Fruit fly (Drosophila melanogaster) whole organism, pupa: Measurements from ENCODE around the gene CG32483.
A peak's percentile ranks its signal among the peaks of the same experiment; 100 is the strongest.

Source experiments
- CG10348 ChIP-seq: fragments of 200-800 bp; sonication (Bioruptor generic); IDR thresholded peaks from 2 replicates; pipeline ENCODE4 v1.3.6; 2022; ENCODE audit warnings: missing biosample characterization, missing genetic modification characterization
- CG13204 ChIP-seq: fragments of 200-800 bp; sonication (Bioruptor generic); optimal IDR thresholded peaks from 2 replicates; lab custom pipeline; 2018; ENCODE audit warnings: missing biosample characterization, mild to moderate bottlenecking, missing genetic modification characterization, moderate library complexity
- CG34367 ChIP-seq: fragments of 200-800 bp; sonication (Bioruptor generic); optimal IDR thresholded peaks from 2 replicates; lab custom pipeline; 2018; ENCODE audit warnings: missing biosample characterization, mild to moderate bottlenecking, missing genetic modification characterization
- CG4496 ChIP-seq: fragments of 200-800 bp; sonication (Bioruptor generic); IDR thresholded peaks from 3 replicates; pipeline ENCODE4 v1.3.6; 2022; ENCODE audit warnings: missing biosample characterization, missing genetic modification characterization
- CG8159 ChIP-seq: fragments of 200-800 bp; sonication (Bioruptor generic); optimal IDR thresholded peaks from 3 replicates; lab custom pipeline; 2018; ENCODE audit warnings: missing biosample characterization, mild to moderate bottlenecking, missing genetic modification characterization, moderate library complexity
- CG8301 ChIP-seq: fragments of 200-800 bp; sonication (Bioruptor generic); optimal IDR thresholded peaks from 2 replicates; lab custom pipeline; 2018; ENCODE audit warnings: missing biosample characterization, mild to moderate bottlenecking, missing genetic modification characterization
- CG9948 ChIP-seq: fragments of 200-800 bp; sonication (Bioruptor generic); optimal IDR thresholded peaks from 2 replicates; lab custom pipeline; 2018; ENCODE audit warnings: missing biosample characterization, mild to moderate bottlenecking, missing genetic modification characterization, moderate library complexity
- Pif1A ChIP-seq: fragments of 200-800 bp; sonication (Bioruptor generic); optimal IDR thresholded peaks from 3 replicates; lab custom pipeline; 2016; ENCODE audit warnings: missing biosample characterization, missing genetic modification characterization
- Pif1B ChIP-seq: fragments of 200-800 bp; sonication (Bioruptor generic); optimal IDR thresholded peaks from 3 replicates; lab custom pipeline; 2016; ENCODE audit warnings: missing biosample characterization, missing genetic modification characterization
- Snoo ChIP-seq: fragments of 200-800 bp; sonication (Bioruptor generic); optimal IDR thresholded peaks from 3 replicates; lab custom pipeline; 2017; ENCODE audit warnings: missing biosample characterization, mild to moderate bottlenecking, missing genetic modification characterization, inconsistent platforms
- fd96Ca ChIP-seq: fragments of 200-800 bp; sonication (Bioruptor generic); IDR thresholded peaks from 3 replicates; pipeline ENCODE4 v1.3.6; 2022; ENCODE audit warnings: missing biosample characterization, missing genetic modification characterization
- gl ChIP-seq: fragments of 200-800 bp; sonication (Bioruptor generic); optimal IDR thresholded peaks from 2 replicates; lab custom pipeline; 2018; ENCODE audit warnings: missing biosample characterization, mild to moderate bottlenecking, missing genetic modification characterization

DNA sequence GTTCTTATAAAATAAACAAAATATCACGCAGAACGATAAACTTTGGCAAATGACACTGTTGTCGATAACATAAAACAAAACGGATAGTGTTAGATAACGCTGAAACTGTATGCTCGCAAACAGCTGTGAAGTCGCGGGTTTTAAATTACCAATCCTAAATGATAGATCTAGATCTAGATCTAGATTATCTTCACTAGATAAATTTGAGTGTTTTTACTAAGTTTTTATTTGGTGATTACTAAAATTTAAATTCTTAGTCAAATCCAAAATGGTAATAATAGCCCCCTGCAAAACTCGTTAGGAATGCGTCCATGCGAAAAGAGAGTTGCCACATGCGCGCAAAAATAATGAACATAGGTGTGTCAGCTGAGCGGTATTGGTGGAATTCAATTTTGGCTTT, 35.9 kb downstream of the CG32483 start, which contains the start of the genes MED30 and Rev1:
- TF ChIP-seq CG10348 (GFP tag; lab: Robert Waterston, UW) (peak; percentile 30; the same call in 1 of the 2 replicates), CG9948 (tag; lab: Kevin White, UChicago) (peak; percentile 82), CG4496 (peak; percentile 95), CG8159 (tag; lab: Kevin White, UChicago) (peak; percentile 88), Snoo (tag; lab: Kevin White, UChicago) (peak; percentile 90), Pif1B (GFP tag; lab: Kevin White, UChicago) (peak; percentile 89), CG13204 (GFP tag; lab: Kevin White, UChicago) (no peak), CG8301 (tag; lab: Kevin White, UChicago) (peak; percentile 86), Pif1A (GFP tag; lab: Kevin White, UChicago) (peak; percentile 92), CG34367 (tag; lab: Kevin White, UChicago) (peak; percentile 82), gl (peak; percentile 56), fd96Ca (GFP tag; lab: Robert Waterston, UW) (peak; percentile 89)
